Fruit fly (Drosophila melanogaster) whole organism, embryonic: ENCODE results near the gene mio.

ENCODE experiments used
- Asciz ChIP-seq: fragments of 200-800 bp; sonication (Bioruptor generic); optimal IDR thresholded peaks from 2 replicates; lab custom pipeline; 2017; ENCODE audit warnings: missing biosample characterization, mild to moderate bottlenecking, missing genetic modification characterization, missing genetic modification reagents
- BtbVII ChIP-seq: fragments of 200-800 bp; sonication (Bioruptor generic); optimal IDR thresholded peaks from 3 replicates; lab custom pipeline; 2017; ENCODE audit warnings: missing biosample characterization, mild to moderate bottlenecking, missing genetic modification characterization
- CG11696 ChIP-seq: fragments of 200-800 bp; sonication (Bioruptor generic); IDR thresholded peaks from 2 replicates; pipeline ENCODE4 v1.3.6; 2022; ENCODE audit warnings: missing biosample characterization, missing genetic modification characterization
- CG12744 ChIP-seq: fragments of 200-800 bp; sonication (Bioruptor generic); optimal IDR thresholded peaks from 2 replicates; lab custom pipeline; 2016; ENCODE audit warnings: missing biosample characterization, missing genetic modification characterization
- CG15601 ChIP-seq: fragments of 200-800 bp; sonication (Bioruptor generic); optimal IDR thresholded peaks from 3 replicates; lab custom pipeline; 2019; ENCODE audit warnings: missing biosample characterization, mild to moderate bottlenecking, missing genetic modification characterization, moderate library complexity
- CG16779 ChIP-seq: fragments of 200-800 bp; sonication (Bioruptor generic); IDR thresholded peaks from 2 replicates; pipeline ENCODE4 v1.3.6; 2022; ENCODE audit warnings: missing biosample characterization, missing genetic modification characterization
- CG17186 ChIP-seq: fragments of 200-800 bp; sonication (Bioruptor generic); optimal IDR thresholded peaks from 3 replicates; lab custom pipeline; 2017; ENCODE audit warnings: missing biosample characterization, missing genetic modification reagents, missing genetic modification characterization
- CG18476 ChIP-seq: fragments of 200-800 bp; sonication (Bioruptor generic); optimal IDR thresholded peaks from 2 replicates; lab custom pipeline; 2016; ENCODE audit warnings: missing biosample characterization, mild to moderate bottlenecking, missing genetic modification characterization
- CG2889 ChIP-seq: fragments of 200-800 bp; sonication (Bioruptor generic); IDR thresholded peaks from 3 replicates; pipeline ENCODE4 v1.3.6; 2022; ENCODE audit warnings: missing biosample characterization, missing genetic modification characterization
- CG3726 ChIP-seq: fragments of 200-800 bp; sonication (Bioruptor generic); IDR thresholded peaks from 3 replicates; pipeline ENCODE4, ENCODE4 v1.3.6; 2022; ENCODE audit warnings: missing biosample characterization, missing genetic modification characterization
- CG42726 ChIP-seq: fragments of 200-800 bp; sonication (Bioruptor generic); IDR thresholded peaks from 2 replicates; pipeline ENCODE4 v1.3.6; 2022; ENCODE audit warnings: missing biosample characterization, missing genetic modification characterization; ENCODE audit not compliant: partially characterized antibody
- CG4854 ChIP-seq: fragments of 200-800 bp; sonication (Bioruptor generic); optimal IDR thresholded peaks from 2 replicates; lab custom pipeline; 2016; ENCODE audit warnings: missing biosample characterization, missing genetic modification characterization, inconsistent platforms
- CG5245 ChIP-seq: fragments of 200-800 bp; sonication (Bioruptor generic); optimal IDR thresholded peaks from 3 replicates; lab custom pipeline; 2016; ENCODE audit warnings: missing biosample characterization, missing genetic modification characterization
- CG6791 ChIP-seq: fragments of 200-800 bp; sonication (Bioruptor generic); IDR thresholded peaks from 3 replicates; pipeline ENCODE4 v1.3.6; 2022; ENCODE audit warnings: missing biosample characterization, missing genetic modification characterization; ENCODE audit not compliant: partially characterized antibody
- CG7987 ChIP-seq: fragments of 200-800 bp; sonication (Bioruptor generic); optimal IDR thresholded peaks from 2 replicates; lab custom pipeline; 2018; ENCODE audit warnings: missing biosample characterization, mild to moderate bottlenecking, missing genetic modification characterization, moderate library complexity
- CG8359 ChIP-seq: fragments of 200-800 bp; sonication (Bioruptor generic); optimal IDR thresholded peaks from 2 replicates; lab custom pipeline; 2017; ENCODE audit warnings: missing biosample characterization, mild to moderate bottlenecking, missing genetic modification characterization, borderline replicate concordance
- CG8388 ChIP-seq: fragments of 200-800 bp; sonication (Bioruptor generic); optimal IDR thresholded peaks from 2 replicates; lab custom pipeline; 2019; ENCODE audit warnings: missing biosample characterization, mild to moderate bottlenecking, missing genetic modification characterization, moderate library complexity
- CG8944 ChIP-seq: fragments of 200-800 bp; sonication (Bioruptor generic); optimal IDR thresholded peaks from 3 replicates; lab custom pipeline; 2016; ENCODE audit warnings: missing biosample characterization, missing genetic modification characterization
- CG9932 ChIP-seq: fragments of 200-800 bp; sonication (Bioruptor generic); IDR thresholded peaks from 2 replicates; pipeline ENCODE4 v1.3.6; 2022; ENCODE audit warnings: missing biosample characterization, missing genetic modification characterization
- Dad ChIP-seq: fragments of 200-800 bp; sonication (Bioruptor generic); optimal IDR thresholded peaks from 3 replicates; lab custom pipeline; 2016; ENCODE audit warnings: missing biosample characterization, missing genetic modification characterization
- Elba2 ChIP-seq: fragments of 200-800 bp; sonication (Bioruptor generic); optimal IDR thresholded peaks from 3 replicates; lab custom pipeline; 2016; ENCODE audit warnings: missing biosample characterization, missing genetic modification characterization
- H15 ChIP-seq: fragments of 200-800 bp; sonication (Bioruptor generic); IDR thresholded peaks from 3 replicates; pipeline ENCODE4 v1.3.6; 2022; ENCODE audit warnings: missing biosample characterization, missing genetic modification characterization
- NC2α ChIP-seq: fragments of 200-800 bp; sonication (Bioruptor generic); optimal IDR thresholded peaks from 2 replicates; lab custom pipeline; 2016; ENCODE audit warnings: missing biosample characterization, missing genetic modification characterization
- NC2β ChIP-seq: fragments of 200-800 bp; sonication (Bioruptor generic); optimal IDR thresholded peaks from 2 replicates; lab custom pipeline; 2016; ENCODE audit warnings: missing biosample characterization, missing genetic modification characterization
- Opbp ChIP-seq: fragments of 200-800 bp; sonication (Bioruptor generic); IDR thresholded peaks from 3 replicates; pipeline ENCODE4 v1.3.6; 2022; ENCODE audit warnings: missing biosample characterization, missing genetic modification characterization; ENCODE audit not compliant: partially characterized antibody
- Rx ChIP-seq: fragments of 200-800 bp; sonication (Bioruptor generic); IDR thresholded peaks from 2 replicates; pipeline ENCODE4 v1.3.6; 2022; ENCODE audit warnings: missing biosample characterization, missing genetic modification characterization
- Sin3A ChIP-seq: fragments of >200 bp; optimal IDR thresholded peaks from 2 replicates; lab custom pipeline; 2018
- Six4 ChIP-seq: fragments of 200-800 bp; sonication (Bioruptor generic); optimal IDR thresholded peaks from 2 replicates; lab custom pipeline; 2016; ENCODE audit warnings: missing biosample characterization, missing genetic modification characterization
- Usf ChIP-seq: fragments of 200-800 bp; sonication (Bioruptor generic); optimal IDR thresholded peaks from 2 replicates; lab custom pipeline; 2017; ENCODE audit warnings: missing genotype, missing biosample characterization, missing genetic modification characterization
- ase ChIP-seq: fragments of 200-800 bp; sonication (Bioruptor generic); IDR thresholded peaks from 3 replicates; pipeline ENCODE4 v1.3.6; 2022; ENCODE audit warnings: missing biosample characterization, missing genetic modification characterization
- btn ChIP-seq: fragments of 200-800 bp; sonication (Bioruptor generic); optimal IDR thresholded peaks from 2 replicates; lab custom pipeline; 2016; ENCODE audit warnings: missing biosample characterization, missing genetic modification characterization
- cg ChIP-seq: fragments of 200-800 bp; sonication (Bioruptor generic); optimal IDR thresholded peaks from 3 replicates; lab custom pipeline; 2019; ENCODE audit warnings: missing biosample characterization, mild to moderate bottlenecking, missing genetic modification characterization, moderate library complexity
- chm ChIP-seq: fragments of 200-800 bp; sonication (Bioruptor generic); IDR thresholded peaks from 2 replicates; pipeline ENCODE4 v1.3.6; 2022; ENCODE audit warnings: missing biosample characterization, missing genetic modification characterization
- danr ChIP-seq: fragments of 200-800 bp; sonication (Bioruptor generic); IDR thresholded peaks from 2 replicates; pipeline ENCODE4 v1.3.6; 2022; ENCODE audit warnings: missing biosample characterization, missing genetic modification characterization
- dpn ChIP-seq, 2 experiments: fragments of 200-800 bp; sonication (Bioruptor generic); optimal IDR thresholded peaks; 3 replicates each; lab custom pipeline; 2016; ENCODE audit warnings: missing biosample characterization in 2 of 2, missing genetic modification characterization in 2 of 2
- jigr1 ChIP-seq: fragments of 200-800 bp; sonication (Bioruptor generic); IDR thresholded peaks from 3 replicates; pipeline ENCODE4 v1.3.6; 2022; ENCODE audit warnings: missing biosample characterization, missing genetic modification characterization
- mld ChIP-seq: fragments of 200-800 bp; sonication (Bioruptor generic); IDR thresholded peaks from 3 replicates; pipeline ENCODE4 v1.3.6; 2022; ENCODE audit warnings: missing biosample characterization, missing genetic modification characterization; ENCODE audit not compliant: partially characterized antibody
- nom ChIP-seq: fragments of 200-800 bp; sonication (Bioruptor generic); optimal IDR thresholded peaks from 2 replicates; lab custom pipeline; 2017; ENCODE audit warnings: missing biosample characterization, missing genetic modification characterization, mild to moderate bottlenecking, moderate library complexity, missing genetic modification reagents
- oc ChIP-seq: fragments of 200-800 bp; sonication (Bioruptor generic); optimal IDR thresholded peaks from 2 replicates; lab custom pipeline; 2018; ENCODE audit warnings: missing biosample characterization, mild to moderate bottlenecking, missing genetic modification characterization, moderate library complexity
- onecut ChIP-seq: fragments of 200-800 bp; sonication (Bioruptor generic); IDR thresholded peaks from 2 replicates; pipeline ENCODE4 v1.3.6; 2022; ENCODE audit warnings: missing biosample characterization, missing genetic modification characterization
- pita ChIP-seq: fragments of 200-800 bp; sonication (Bioruptor generic); optimal IDR thresholded peaks from 2 replicates; lab custom pipeline; 2017; ENCODE audit warnings: missing biosample characterization, mild to moderate bottlenecking, missing genetic modification characterization
- pros ChIP-seq: fragments of 200-800 bp; sonication (Bioruptor generic); optimal IDR thresholded peaks from 3 replicates; lab custom pipeline; 2019; ENCODE audit warnings: missing biosample characterization, mild to moderate bottlenecking, missing genetic modification characterization, moderate library complexity
- row ChIP-seq: fragments of 200-800 bp; sonication (Bioruptor generic); IDR thresholded peaks from 3 replicates; pipeline ENCODE4 v1.3.6; 2022; ENCODE audit warnings: missing biosample characterization, missing genetic modification characterization
- salm ChIP-seq: fragments of 200-800 bp; sonication (Bioruptor generic); optimal IDR thresholded peaks from 2 replicates; lab custom pipeline; 2018; ENCODE audit warnings: missing biosample characterization, mild to moderate bottlenecking, missing genetic modification characterization
- sc ChIP-seq, 3 experiments: fragments of >200 bp in 2 of 3; fragments of 200-800 bp in 1 of 3; sonication (Bioruptor generic) in 1 of 3; optimal IDR thresholded peaks; 2 replicates in 2 of 3; 3 replicates in 1 of 3; lab custom pipeline; 2017; ENCODE audit warnings: mild to moderate bottlenecking in 1 of 3, missing biosample characterization in 1 of 3, missing genetic modification characterization in 1 of 3, missing genetic modification reagents in 1 of 3
- shn ChIP-seq: fragments of 200-800 bp; sonication (Bioruptor generic); optimal IDR thresholded peaks from 3 replicates; lab custom pipeline; 2016; ENCODE audit warnings: missing biosample characterization, missing genetic modification characterization
- slou ChIP-seq: fragments of 200-800 bp; sonication (Bioruptor generic); optimal IDR thresholded peaks from 3 replicates; lab custom pipeline; 2016; ENCODE audit warnings: missing biosample characterization, missing genetic modification characterization
- tin ChIP-seq: fragments of 200-800 bp; sonication (Bioruptor generic); optimal IDR thresholded peaks from 3 replicates; lab custom pipeline; 2016; ENCODE audit warnings: missing biosample characterization, missing genetic modification characterization
- tna ChIP-seq: fragments of 200-800 bp; sonication (Bioruptor generic); IDR thresholded peaks from 2 replicates; pipeline ENCODE4 v1.3.6; 2022; ENCODE audit warnings: missing biosample characterization, missing genetic modification characterization; ENCODE audit not compliant: partially characterized antibody
- vfl ChIP-seq: fragments of 200-800 bp; sonication (Bioruptor generic); optimal IDR thresholded peaks from 2 replicates; lab custom pipeline; 2016; ENCODE audit warnings: missing biosample characterization, missing genetic modification characterization

The mio gene

dm6 chr2L:2182735-2183340 lies 34.3 kb upstream of the mio start (continued):
- peak; percentile 69 for TF ChIP-seq tin
- no peak for TF ChIP-seq CG4854 (GFP tag; lab: Kevin White, UChicago)
- TF ChIP-seq NC2β (GFP tag; lab: Kevin White, UChicago): peak; percentile 76
- TF ChIP-seq chm (GFP tag; lab: Robert Waterston, UW): peak; percentile 81; the same call in 1 of the 2 replicates
- peak; percentile 23 to 52 for TF ChIP-seq dpn (GFP tag; optimal IDR thresholded peaks at IDR 0.05; lab: Kevin White, UChicago)
- TF ChIP-seq CG12744 (GFP tag; lab: Kevin White, UChicago): no peak
- TF ChIP-seq row (GFP tag; lab: Robert Waterston, UW): peak; percentile 64
- TF ChIP-seq mld (GFP tag; lab: Robert Waterston, UW): no peak
- TF ChIP-seq Opbp (GFP tag; lab: Robert Waterston, UW): no peak
- TF ChIP-seq CG16779 (GFP tag; lab: Robert Waterston, UW): no peak
- TF ChIP-seq btn: peak; percentile 71
- TF ChIP-seq onecut: peak; percentile 63
- TF ChIP-seq CG17186 (GFP tag; lab: Kevin White, UChicago): peak; percentile 43
- TF ChIP-seq CG6791 (GFP tag; lab: Robert Waterston, UW): no peak
- no peak for TF ChIP-seq CG42726 (GFP tag; lab: Robert Waterston, UW)
- TF ChIP-seq cg (GFP tag; lab: Kevin White, UChicago): no peak
- no peak for TF ChIP-seq Six4
- TF ChIP-seq pita (GFP tag; lab: Kevin White, UChicago): no peak
- TF ChIP-seq nom (GFP tag; lab: Kevin White, UChicago): peak; percentile 55
- TF ChIP-seq shn (GFP tag; lab: Kevin White, UChicago): peak; percentile 39
- TF ChIP-seq slou (GFP tag; lab: Kevin White, UChicago): no peak
- TF ChIP-seq CG8388 (GFP tag; lab: Kevin White, UChicago): peak; percentile 54
- no peak for TF ChIP-seq BtbVII
- TF ChIP-seq CG8359 (GFP tag; lab: Kevin White, UChicago): peak; percentile 74
- no peak for TF ChIP-seq danr
- TF ChIP-seq CG3726 (GFP tag; lab: Robert Waterston, UW): peak; percentile 56; the same call in 2 of the 3 replicates
- TF ChIP-seq tna: no peak
- no peak for TF ChIP-seq CG9932
- no peak for TF ChIP-seq salm (tag; lab: Kevin White, UChicago)
- TF ChIP-seq NC2α (GFP tag; lab: Kevin White, UChicago): peak; percentile 62
- no peak for TF ChIP-seq CG2889 (GFP tag; lab: Robert Waterston, UW)
- no peak for TF ChIP-seq CG7987 (GFP tag; lab: Kevin White, UChicago)
- TF ChIP-seq Dad (GFP tag; lab: Kevin White, UChicago): peak; percentile 21
- TF ChIP-seq CG8944: peak; percentile 64
- TF ChIP-seq ase (GFP tag; lab: Robert Waterston, UW): no peak; the same call in 2 of the 3 replicates
- TF ChIP-seq Elba2 (GFP tag; lab: Kevin White, UChicago): peak; percentile 56
- no peak for TF ChIP-seq pros
- TF ChIP-seq vfl (GFP tag; lab: Kevin White, UChicago): no peak
- TF ChIP-seq sc (optimal IDR thresholded peaks at IDR 0.05; lab: Kevin White, UChicago): no peak
- TF ChIP-seq sc (GFP tag; optimal IDR thresholded peaks at IDR 0.05; lab: Kevin White, UChicago): peak; percentile 52
- TF ChIP-seq H15 (GFP tag; lab: Robert Waterston, UW): 0 out of 3 replicates have a peak, but pooled peaks have one; percentile 26
- TF ChIP-seq CG11696 (GFP tag; lab: Robert Waterston, UW): peak; percentile 99
- TF ChIP-seq jigr1 (GFP tag; lab: Robert Waterston, UW): no peak
- TF ChIP-seq oc (tag; lab: Kevin White, UChicago): no peak
- no peak for TF ChIP-seq Sin3A (lab: Kevin White, UChicago)
- TF ChIP-seq CG5245 (GFP tag; lab: Kevin White, UChicago): peak; percentile 52
- TF ChIP-seq CG18476 (GFP tag; lab: Kevin White, UChicago): peak; percentile 12
- TF ChIP-seq Rx (GFP tag; lab: Robert Waterston, UW): peak; percentile 52; the same call in 1 of the 2 replicates
- peak; percentile 56 for TF ChIP-seq CG15601 (tag; lab: Kevin White, UChicago)
- TF ChIP-seq Asciz: no peak
- TF ChIP-seq Usf (GFP tag; lab: Kevin White, UChicago): peak; percentile 81
